Worm (Caenorhabditis elegans) whole organism, L1 larva: ENCODE results near the gene mks-5.

Experiments
- C04F5.9 ChIP-seq: sonication (generic microtip); optimal IDR thresholded peaks from 2 replicates; lab custom pipeline; 2016; ENCODE audit warnings: missing genetic modification characterization, missing compliant biosample characterization
- alr-1 ChIP-seq: fragments of 200-800 bp; sonication (Bioruptor generic); optimal IDR thresholded peaks from 2 replicates; lab custom pipeline; 2018; ENCODE audit warnings: borderline replicate concordance, mild to moderate bottlenecking, missing genetic modification characterization, missing compliant biosample characterization
- ceh-90 ChIP-seq: sonication (generic microtip); optimal IDR thresholded peaks from 2 replicates; lab custom pipeline; 2016; ENCODE audit warnings: missing genetic modification characterization, missing compliant biosample characterization
- ces-1 ChIP-seq: fragments of 150-350 bp; optimal IDR thresholded peaks from 2 replicates; lab custom pipeline; 2014; ENCODE audit warnings: missing biosample characterization, missing genetic modification reagents, missing genetic modification characterization
- dsc-1 ChIP-seq: sonication (generic microtip); optimal IDR thresholded peaks from 2 replicates; lab custom pipeline; 2016; ENCODE audit warnings: mild to moderate bottlenecking, missing genetic modification characterization, missing compliant biosample characterization
- efl-1 ChIP-seq, 4 experiments: fragments of 150-350 bp; optimal IDR thresholded peaks in 3 of 4; peaks in 1 of 4; 1 replicate in 1 of 4; 2 replicates in 3 of 4; lab custom pipeline; 2014; ENCODE audit warnings: missing biosample characterization in 2 of 4, missing genetic modification characterization in 2 of 4, missing genetic modification reagents in 2 of 4
- egl-13 ChIP-seq: sonication (generic microtip); optimal IDR thresholded peaks from 2 replicates; lab custom pipeline; 2016; ENCODE audit warnings: missing genotype, missing genetic modification reagents, missing genetic modification characterization, missing compliant biosample characterization
- elt-2 ChIP-seq: sonication (generic microtip); optimal IDR thresholded peaks from 2 replicates; lab custom pipeline; 2016; ENCODE audit warnings: missing genetic modification characterization, mild to moderate bottlenecking, inconsistent platforms, missing compliant biosample characterization, missing genetic modification reagents
- ets-5 ChIP-seq: fragments of 200-800 bp; sonication (Bioruptor generic); IDR thresholded peaks from 2 replicates; pipeline ENCODE4 v1.3.6; 2022; ENCODE audit warnings: missing genetic modification characterization, missing compliant biosample characterization
- fkh-10 ChIP-seq: sonication (generic microtip); optimal IDR thresholded peaks from 2 replicates; lab custom pipeline; 2017; ENCODE audit warnings: missing biosample characterization, missing genetic modification reagents, missing genetic modification characterization
- fkh-4 ChIP-seq: sonication (generic microtip); optimal IDR thresholded peaks from 2 replicates; lab custom pipeline; 2016; ENCODE audit warnings: missing compliant biosample characterization, missing genetic modification characterization, borderline replicate concordance
- isw-1 ChIP-seq: fragments of 200-800 bp; sonication (Bioruptor generic); IDR thresholded peaks from 2 replicates; pipeline ENCODE4 v1.3.6; 2022; ENCODE audit warnings: missing genetic modification characterization, missing compliant biosample characterization
- jun-1 ChIP-seq: fragments of 150-350 bp; optimal IDR thresholded peaks from 2 replicates; lab custom pipeline; 2014; ENCODE audit warnings: missing biosample characterization, missing genetic modification reagents, missing genetic modification characterization
- lin-14 ChIP-seq: fragments of 200-800 bp; sonication (Bioruptor generic); optimal IDR thresholded peaks from 2 replicates; lab custom pipeline; 2018; ENCODE audit warnings: mild to moderate bottlenecking, missing genetic modification characterization, moderate library complexity, missing compliant biosample characterization
- lin-35 ChIP-seq, 2 experiments: fragments of 150-350 bp; optimal IDR thresholded peaks; 2 replicates each; lab custom pipeline; 2014; ENCODE audit warnings: missing biosample characterization in 2 of 2, missing genetic modification characterization in 2 of 2, missing genetic modification reagents in 2 of 2
- lin-39 ChIP-seq: fragments of 150-350 bp; optimal IDR thresholded peaks from 2 replicates; lab custom pipeline; 2014; ENCODE audit warnings: missing biosample characterization, missing genetic modification reagents, missing genetic modification characterization
- lsy-2 ChIP-seq, 2 experiments: fragments of 150-350 bp; optimal IDR thresholded peaks; 2 replicates each; lab custom pipeline; 2014; ENCODE audit warnings: missing biosample characterization in 2 of 2, missing genetic modification characterization in 2 of 2
- mab-9 ChIP-seq: fragments of 200-800 bp; sonication (Bioruptor generic); IDR thresholded peaks from 2 replicates; pipeline ENCODE4 v1.3.6; 2022; ENCODE audit warnings: missing genetic modification reagents, missing genetic modification characterization, missing compliant biosample characterization
- nhr-47 ChIP-seq: sonication (generic microtip); optimal IDR thresholded peaks from 2 replicates; lab custom pipeline; 2016; ENCODE audit warnings: mild to moderate bottlenecking, missing genetic modification characterization, moderate library complexity, missing compliant biosample characterization
- nhr-71 ChIP-seq: sonication (generic microtip); optimal IDR thresholded peaks from 2 replicates; lab custom pipeline; 2016; ENCODE audit warnings: mild to moderate bottlenecking, missing genetic modification characterization, moderate library complexity, missing compliant biosample characterization
- nhr-76 ChIP-seq: sonication (generic microtip); optimal IDR thresholded peaks from 2 replicates; lab custom pipeline; 2017; ENCODE audit warnings: missing biosample characterization, missing genetic modification characterization
- nhr-90 ChIP-seq: sonication (generic microtip); optimal IDR thresholded peaks from 2 replicates; lab custom pipeline; 2016; ENCODE audit warnings: mild to moderate bottlenecking, missing genetic modification characterization, missing compliant biosample characterization; ENCODE audit not compliant: poor library complexity
- pag-3 ChIP-seq: sonication (generic microtip); optimal IDR thresholded peaks from 2 replicates; lab custom pipeline; 2017; ENCODE audit warnings: missing genetic modification characterization, mild to moderate bottlenecking, missing compliant biosample characterization, antibody characterized with exemption, borderline replicate concordance; ENCODE audit not compliant: insufficient read depth
- pqm-1 ChIP-seq: sonication (generic microtip); optimal IDR thresholded peaks from 3 replicates; lab custom pipeline; 2017; ENCODE audit warnings: missing biosample characterization, missing genetic modification characterization
- skn-1 ChIP-seq: fragments of 150-350 bp; optimal IDR thresholded peaks from 2 replicates; lab custom pipeline; 2014; ENCODE audit warnings: missing biosample characterization, missing genetic modification characterization
- sptf-1 ChIP-seq: fragments of 150-350 bp; optimal IDR thresholded peaks from 2 replicates; lab custom pipeline; 2014; ENCODE audit warnings: missing biosample characterization, missing genetic modification characterization
- unc-130 ChIP-seq: fragments of 150-350 bp; optimal IDR thresholded peaks from 2 replicates; lab custom pipeline; 2017; ENCODE audit warnings: missing biosample characterization, missing genetic modification characterization, inconsistent platforms
- unc-30 ChIP-seq: sonication (generic microtip); optimal IDR thresholded peaks from 2 replicates; lab custom pipeline; 2017; ENCODE audit warnings: missing biosample characterization, missing genetic modification characterization
- unc-62 ChIP-seq: fragments of 150-350 bp; optimal IDR thresholded peaks from 2 replicates; lab custom pipeline; 2014; ENCODE audit warnings: missing biosample characterization, missing genetic modification reagents, missing genetic modification characterization
- unc-86 ChIP-seq: sonication (generic microtip); optimal IDR thresholded peaks from 2 replicates; lab custom pipeline; 2016; ENCODE audit warnings: missing genetic modification characterization, missing compliant biosample characterization
- zag-1 ChIP-seq: fragments of 150-350 bp; optimal IDR thresholded peaks from 2 replicates; lab custom pipeline; 2014; ENCODE audit warnings: missing biosample characterization, missing genetic modification characterization
- zip-4 ChIP-seq: fragments of 200-800 bp; sonication (Bioruptor generic); optimal IDR thresholded peaks from 2 replicates; lab custom pipeline; 2018; ENCODE audit warnings: mild to moderate bottlenecking, missing genetic modification characterization, moderate library complexity, missing compliant biosample characterization
- ztf-11 ChIP-seq, 2 experiments: sonication (generic microtip); optimal IDR thresholded peaks; 2 replicates each; lab custom pipeline; 2016 to 2017; ENCODE audit warnings: missing genetic modification characterization in 2 of 2, missing biosample characterization in 1 of 2, missing compliant biosample characterization in 1 of 2

Gene mks-5

DNA sequence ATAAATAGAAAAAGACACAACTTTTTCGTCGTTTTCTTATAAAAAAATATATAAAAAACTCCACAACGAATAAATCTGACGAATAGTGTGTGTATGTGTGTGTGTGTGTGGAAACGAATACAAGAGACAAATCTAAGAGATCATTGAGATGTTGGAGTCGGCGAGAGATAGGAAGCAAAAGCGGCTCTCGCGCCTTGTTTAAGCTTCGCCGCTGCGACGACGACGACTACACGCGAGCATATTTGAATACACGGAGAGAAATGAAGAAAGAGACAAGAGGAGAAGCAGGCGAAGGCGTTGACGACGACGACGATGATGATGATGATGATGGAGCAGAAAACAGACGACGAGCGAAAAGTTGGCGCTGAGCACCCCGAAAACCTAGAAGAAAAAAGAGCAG lies 24.8 kb downstream of the mks-5 start (continued):
- TF ChIP-seq lin-14 (GFP tag; lab: Kevin White, UChicago): peak; percentile 79
- TF ChIP-seq unc-86 (tag; lab: Kevin White, UChicago): peak; percentile 56
- no peak for TF ChIP-seq pqm-1

DNA sequence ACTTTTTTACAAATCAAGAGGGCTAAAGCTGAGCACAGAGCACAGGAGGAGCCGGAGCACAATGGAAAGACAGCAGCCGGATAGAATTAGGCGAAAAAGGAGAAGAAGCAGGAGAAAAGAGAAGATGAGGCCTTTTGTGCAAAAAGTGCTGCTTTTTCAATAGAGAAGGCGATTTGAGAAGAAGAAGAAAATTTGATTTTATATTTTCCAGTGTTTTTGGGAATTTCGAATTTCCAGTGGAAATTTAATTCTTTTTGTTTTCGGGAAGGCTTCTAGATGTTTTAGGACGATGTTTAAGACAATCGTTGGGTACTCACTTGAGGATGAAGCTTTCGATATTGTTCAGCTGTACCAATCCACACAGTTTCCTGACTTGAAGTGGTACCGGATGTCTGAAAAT lies 33.7 kb downstream of the mks-5 start:
- TF ChIP-seq nhr-76 (no peak), lin-14 (GFP tag; lab: Kevin White, UChicago) (peak; percentile 40), fkh-10 (GFP tag; lab: Kevin White, UChicago) (peak; percentile 94)

DNA sequence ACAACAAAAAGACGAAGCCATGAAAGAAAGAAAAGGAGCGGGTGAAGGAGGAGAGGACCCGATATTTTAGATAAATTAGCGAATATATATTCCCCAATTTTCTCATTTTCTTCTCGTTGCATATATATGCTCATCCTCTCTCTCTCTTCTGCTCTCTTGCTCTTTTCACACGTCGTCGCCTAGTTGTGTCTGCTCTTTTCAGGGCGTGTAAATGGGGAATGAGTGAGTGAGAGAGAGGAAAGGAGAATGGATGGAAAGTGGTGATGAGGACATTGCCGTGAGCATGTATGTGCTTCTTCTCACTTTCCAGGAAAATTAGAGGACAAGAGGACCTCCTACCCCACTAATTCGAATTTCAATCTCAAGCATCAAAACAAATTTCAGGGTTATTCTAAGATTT lies 35.4 kb downstream of the mks-5 start:
- TF ChIP-seq lin-14 (GFP tag; lab: Kevin White, UChicago) (peak; percentile 63), efl-1 (optimal IDR thresholded peaks at IDR 0.05; lab: Kevin White, UChicago) (no peak), efl-1 (GFP tag; optimal IDR thresholded peaks at IDR 0.05 in 1 of 2; lab: Kevin White, UChicago) (no peak), elt-2 (no peak), unc-86 (tag; lab: Kevin White, UChicago) (peak; percentile 20), ztf-11 (tag; optimal IDR thresholded peaks at IDR 0.05; lab: Kevin White, UChicago) (no peak), nhr-90 (tag; lab: Kevin White, UChicago) (no peak), alr-1 (tag; lab: Kevin White, UChicago) (no peak), C04F5.9 (tag; lab: Kevin White, UChicago) (no peak), lin-39 (tag; lab: Kevin White, UChicago) (no peak), nhr-71 (tag; lab: Kevin White, UChicago) (peak; percentile 26), skn-1 (tag; lab: Kevin White, UChicago) (no peak), nhr-47 (no peak), egl-13 (tag; lab: Kevin White, UChicago) (peak; percentile 30), sptf-1 (tag; lab: Kevin White, UChicago) (no peak), unc-62 (GFP tag; lab: Kevin White, UChicago) (no peak), dsc-1 (tag; lab: Kevin White, UChicago) (peak; percentile 22), lin-35 (GFP tag; optimal IDR thresholded peaks at IDR 0.05; lab: Kevin White, UChicago) (no peak), unc-130 (tag; lab: Kevin White, UChicago) (no peak), zag-1 (tag; lab: Kevin White, UChicago) (no peak), ets-5 (GFP tag; lab: Robert Waterston, UW) (no peak), mab-9 (no peak), fkh-4 (no peak), zip-4 (GFP tag; lab: Kevin White, UChicago) (no peak)

DNA sequence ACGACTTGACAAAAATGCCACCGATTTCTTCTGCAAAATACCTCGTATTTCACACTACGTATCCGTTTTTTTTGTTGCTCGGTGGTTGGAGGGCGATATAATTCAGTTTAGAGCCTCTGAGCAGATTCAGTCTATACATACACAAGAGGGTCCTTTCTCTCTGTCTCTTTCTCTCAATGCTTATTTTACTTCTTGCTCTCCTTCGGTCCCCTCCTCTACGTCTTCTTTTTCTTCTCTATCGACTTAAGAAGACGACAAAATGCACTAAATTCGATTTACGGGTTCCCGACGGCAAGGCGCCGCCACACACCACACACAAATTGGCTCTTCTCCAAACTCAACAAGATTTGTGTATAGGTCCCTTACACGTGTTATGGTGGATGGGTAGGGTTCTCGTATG lies 38.9 kb downstream of the mks-5 start:
- TF ChIP-seq nhr-47 (peak; percentile 9), lin-14 (GFP tag; lab: Kevin White, UChicago) (peak; percentile 84), unc-30 (tag; lab: Kevin White, UChicago) (no peak), isw-1 (GFP tag; lab: Robert Waterston, UW) (0 out of 2 replicates have a peak, but pooled peaks have one; percentile 9), nhr-71 (tag; lab: Kevin White, UChicago) (peak; percentile 26), fkh-10 (GFP tag; lab: Kevin White, UChicago) (peak; percentile 67), efl-1 (optimal IDR thresholded peaks at IDR 0.05; lab: Kevin White, UChicago) (no peak), efl-1 (GFP tag; optimal IDR thresholded peaks at IDR 0.05 in 1 of 2; lab: Kevin White, UChicago) (peak in 1 of 2 experiments; percentile 53), lsy-2 (tag; optimal IDR thresholded peaks at IDR 0.05; lab: Kevin White, UChicago) (peak in 1 of 2 experiments; percentile 1), jun-1 (no peak), ces-1 (GFP tag; lab: Kevin White, UChicago) (peak; percentile 85), pag-3 (tag; lab: Kevin White, UChicago) (no peak), ceh-90 (tag; lab: Kevin White, UChicago) (no peak)
- TF ChIP-seq, all 84 proteins: peak for 8
